Worm (Caenorhabditis elegans) whole organism, L1 larva: ENCODE measurements around the gene F58E6.11.

ENCODE experiments used
- C04F5.9 ChIP-seq: sonication (generic microtip); optimal IDR thresholded peaks from 2 replicates; lab custom pipeline; 2016; ENCODE audit warnings: missing genetic modification characterization, missing compliant biosample characterization
- Y116A8C.19 ChIP-seq: sonication (generic microtip); optimal IDR thresholded peaks from 2 replicates; lab custom pipeline; 2016; ENCODE audit warnings: missing compliant biosample characterization, missing genetic modification characterization, borderline replicate concordance
- aha-1 ChIP-seq: fragments of 150-350 bp; optimal IDR thresholded peaks from 2 replicates; lab custom pipeline; 2014; ENCODE audit warnings: missing biosample characterization, missing genetic modification characterization
- alr-1 ChIP-seq: fragments of 200-800 bp; sonication (Bioruptor generic); optimal IDR thresholded peaks from 2 replicates; lab custom pipeline; 2018; ENCODE audit warnings: borderline replicate concordance, mild to moderate bottlenecking, missing genetic modification characterization, missing compliant biosample characterization
- ama-1 ChIP-seq: fragments of 150-350 bp; optimal IDR thresholded peaks from 2 replicates; lab custom pipeline; 2014
- blmp-1 ChIP-seq: fragments of 150-350 bp; optimal IDR thresholded peaks from 2 replicates; lab custom pipeline; 2014; ENCODE audit warnings: missing biosample characterization, missing genetic modification characterization
- ceh-8 ChIP-seq: fragments of 200-800 bp; sonication (Bioruptor generic); optimal IDR thresholded peaks from 2 replicates; lab custom pipeline; 2018; ENCODE audit warnings: mild to moderate bottlenecking, missing genetic modification characterization, moderate library complexity, missing compliant biosample characterization
- ceh-82 ChIP-seq, 3 experiments: fragments of 150-350 bp in 1 of 3; sonication (generic microtip) in 2 of 3; optimal IDR thresholded peaks; 2 replicates each; lab custom pipeline; 2014 to 2017; ENCODE audit warnings: missing biosample characterization in 3 of 3, missing genetic modification characterization in 3 of 3
- ceh-88 ChIP-seq: fragments of 200-800 bp; sonication (Bioruptor generic); IDR thresholded peaks from 2 replicates; pipeline ENCODE4 v1.3.6; 2022; ENCODE audit warnings: missing genetic modification characterization, missing compliant biosample characterization
- ces-1 ChIP-seq: fragments of 150-350 bp; optimal IDR thresholded peaks from 2 replicates; lab custom pipeline; 2014; ENCODE audit warnings: missing biosample characterization, missing genetic modification reagents, missing genetic modification characterization
- dsc-1 ChIP-seq: sonication (generic microtip); optimal IDR thresholded peaks from 2 replicates; lab custom pipeline; 2016; ENCODE audit warnings: mild to moderate bottlenecking, missing genetic modification characterization, missing compliant biosample characterization
- egl-13 ChIP-seq: sonication (generic microtip); optimal IDR thresholded peaks from 2 replicates; lab custom pipeline; 2016; ENCODE audit warnings: missing genotype, missing genetic modification reagents, missing genetic modification characterization, missing compliant biosample characterization
- egl-27 ChIP-seq, 2 experiments: fragments of 150-350 bp in 1 of 2; sonication (generic microtip); optimal IDR thresholded peaks; 3 replicates each; lab custom pipeline; 2017 to 2018; ENCODE audit warnings: missing biosample characterization in 2 of 2, missing genetic modification characterization in 2 of 2, missing genetic modification reagents in 2 of 2
- elt-2 ChIP-seq: sonication (generic microtip); optimal IDR thresholded peaks from 2 replicates; lab custom pipeline; 2016; ENCODE audit warnings: missing genetic modification characterization, mild to moderate bottlenecking, inconsistent platforms, missing compliant biosample characterization, missing genetic modification reagents
- ets-5 ChIP-seq: fragments of 200-800 bp; sonication (Bioruptor generic); IDR thresholded peaks from 2 replicates; pipeline ENCODE4 v1.3.6; 2022; ENCODE audit warnings: missing genetic modification characterization, missing compliant biosample characterization
- fkh-10 ChIP-seq: sonication (generic microtip); optimal IDR thresholded peaks from 2 replicates; lab custom pipeline; 2017; ENCODE audit warnings: missing biosample characterization, missing genetic modification reagents, missing genetic modification characterization
- grh-1 ChIP-seq: fragments of 200-800 bp; sonication (Bioruptor generic); IDR thresholded peaks from 2 replicates; pipeline ENCODE4 v1.3.6; 2022; ENCODE audit warnings: missing genetic modification reagents, missing genetic modification characterization, missing compliant biosample characterization
- hlh-4 ChIP-seq: sonication (generic microtip); optimal IDR thresholded peaks from 2 replicates; lab custom pipeline; 2016; ENCODE audit warnings: mild to moderate bottlenecking, missing genetic modification characterization, missing compliant biosample characterization
- hpl-2 ChIP-seq: fragments of 150-350 bp; optimal IDR thresholded peaks from 2 replicates; lab custom pipeline; 2014; ENCODE audit warnings: missing biosample characterization, missing genetic modification reagents, missing genetic modification characterization
- irx-1 ChIP-seq: sonication (generic microtip); optimal IDR thresholded peaks from 2 replicates; lab custom pipeline; 2016; ENCODE audit warnings: missing genetic modification characterization, missing compliant biosample characterization
- isw-1 ChIP-seq: fragments of 200-800 bp; sonication (Bioruptor generic); IDR thresholded peaks from 2 replicates; pipeline ENCODE4 v1.3.6; 2022; ENCODE audit warnings: missing genetic modification characterization, missing compliant biosample characterization
- lin-13 ChIP-seq: fragments of 150-350 bp; optimal IDR thresholded peaks from 2 replicates; lab custom pipeline; 2014; ENCODE audit warnings: missing biosample characterization, missing genetic modification reagents, missing genetic modification characterization
- lin-14 ChIP-seq: fragments of 200-800 bp; sonication (Bioruptor generic); optimal IDR thresholded peaks from 2 replicates; lab custom pipeline; 2018; ENCODE audit warnings: mild to moderate bottlenecking, missing genetic modification characterization, moderate library complexity, missing compliant biosample characterization
- lin-35 ChIP-seq, 2 experiments: fragments of 150-350 bp; optimal IDR thresholded peaks; 2 replicates each; lab custom pipeline; 2014; ENCODE audit warnings: missing biosample characterization in 2 of 2, missing genetic modification characterization in 2 of 2, missing genetic modification reagents in 2 of 2
- lin-39 ChIP-seq: fragments of 150-350 bp; optimal IDR thresholded peaks from 2 replicates; lab custom pipeline; 2014; ENCODE audit warnings: missing biosample characterization, missing genetic modification reagents, missing genetic modification characterization
- lir-3 ChIP-seq: sonication (generic microtip); optimal IDR thresholded peaks from 2 replicates; lab custom pipeline; 2016; ENCODE audit warnings: mild to moderate bottlenecking, missing genetic modification characterization, moderate library complexity, missing compliant biosample characterization; ENCODE audit not compliant: poor library complexity
- lsy-2 ChIP-seq, 2 experiments: fragments of 150-350 bp; optimal IDR thresholded peaks; 2 replicates each; lab custom pipeline; 2014; ENCODE audit warnings: missing biosample characterization in 2 of 2, missing genetic modification characterization in 2 of 2
- mdl-1 ChIP-seq, 2 experiments: fragments of 150-350 bp; optimal IDR thresholded peaks; 2 replicates each; lab custom pipeline; 2014 to 2017; ENCODE audit warnings: missing biosample characterization in 2 of 2, missing genetic modification characterization in 2 of 2, inconsistent platforms in 1 of 2
- mef-2 ChIP-seq: fragments of 150-350 bp; optimal IDR thresholded peaks from 2 replicates; lab custom pipeline; 2014; ENCODE audit warnings: missing biosample characterization, missing genetic modification characterization
- mep-1 ChIP-seq: fragments of 150-350 bp; optimal IDR thresholded peaks from 2 replicates; lab custom pipeline; 2014; ENCODE audit warnings: missing biosample characterization, missing genetic modification characterization
- nhr-11 ChIP-seq: fragments of 150-350 bp; optimal IDR thresholded peaks from 2 replicates; lab custom pipeline; 2014; ENCODE audit warnings: missing biosample characterization, missing genetic modification characterization
- nhr-20 ChIP-seq: sonication (generic microtip); optimal IDR thresholded peaks from 2 replicates; lab custom pipeline; 2016; ENCODE audit warnings: mild to moderate bottlenecking, missing genetic modification characterization, missing compliant biosample characterization
- nhr-71 ChIP-seq: sonication (generic microtip); optimal IDR thresholded peaks from 2 replicates; lab custom pipeline; 2016; ENCODE audit warnings: mild to moderate bottlenecking, missing genetic modification characterization, moderate library complexity, missing compliant biosample characterization
- nhr-76 ChIP-seq: sonication (generic microtip); optimal IDR thresholded peaks from 2 replicates; lab custom pipeline; 2017; ENCODE audit warnings: missing biosample characterization, missing genetic modification characterization
- nhr-77 ChIP-seq: fragments of 150-350 bp; optimal IDR thresholded peaks from 2 replicates; lab custom pipeline; 2014; ENCODE audit warnings: missing biosample characterization, missing genetic modification characterization
- nhr-85 ChIP-seq: sonication (generic microtip); peaks from one replicate; lab custom pipeline; 2016; ENCODE audit warnings: missing genetic modification characterization, inconsistent platforms, missing compliant biosample characterization
- nhr-90 ChIP-seq: sonication (generic microtip); optimal IDR thresholded peaks from 2 replicates; lab custom pipeline; 2016; ENCODE audit warnings: mild to moderate bottlenecking, missing genetic modification characterization, missing compliant biosample characterization; ENCODE audit not compliant: poor library complexity
- pag-3 ChIP-seq: sonication (generic microtip); optimal IDR thresholded peaks from 2 replicates; lab custom pipeline; 2017; ENCODE audit warnings: missing genetic modification characterization, mild to moderate bottlenecking, missing compliant biosample characterization, antibody characterized with exemption, borderline replicate concordance; ENCODE audit not compliant: insufficient read depth
- sox-4 ChIP-seq: sonication (generic microtip); optimal IDR thresholded peaks from 2 replicates; lab custom pipeline; 2016; ENCODE audit warnings: missing genetic modification characterization, missing compliant biosample characterization
- sptf-1 ChIP-seq: fragments of 150-350 bp; optimal IDR thresholded peaks from 2 replicates; lab custom pipeline; 2014; ENCODE audit warnings: missing biosample characterization, missing genetic modification characterization
- swsn-7 ChIP-seq: sonication (generic microtip); optimal IDR thresholded peaks from 2 replicates; lab custom pipeline; 2016; ENCODE audit warnings: missing genetic modification characterization, missing compliant biosample characterization
- tbx-2 ChIP-seq: sonication (generic microtip); optimal IDR thresholded peaks from 2 replicates; lab custom pipeline; 2016; ENCODE audit warnings: missing genetic modification characterization, missing compliant biosample characterization
- unc-130 ChIP-seq: fragments of 150-350 bp; optimal IDR thresholded peaks from 2 replicates; lab custom pipeline; 2017; ENCODE audit warnings: missing biosample characterization, missing genetic modification characterization, inconsistent platforms
- unc-30 ChIP-seq: sonication (generic microtip); optimal IDR thresholded peaks from 2 replicates; lab custom pipeline; 2017; ENCODE audit warnings: missing biosample characterization, missing genetic modification characterization
- unc-62 ChIP-seq: fragments of 150-350 bp; optimal IDR thresholded peaks from 2 replicates; lab custom pipeline; 2014; ENCODE audit warnings: missing biosample characterization, missing genetic modification reagents, missing genetic modification characterization
- unc-98 ChIP-seq: fragments of 200-800 bp; sonication (Bioruptor generic); IDR thresholded peaks from 2 replicates; pipeline ENCODE4 v1.3.6; 2022; ENCODE audit warnings: missing genetic modification characterization, missing compliant biosample characterization
- vab-15 ChIP-seq: sonication (generic microtip); optimal IDR thresholded peaks from 2 replicates; lab custom pipeline; 2017; ENCODE audit warnings: missing genotype, mild to moderate bottlenecking, missing genetic modification characterization, missing compliant biosample characterization
- xbp-1 ChIP-seq: sonication (generic microtip); optimal IDR thresholded peaks from 2 replicates; lab custom pipeline; 2016; ENCODE audit warnings: missing genetic modification characterization, missing compliant biosample characterization
- zag-1 ChIP-seq: fragments of 150-350 bp; optimal IDR thresholded peaks from 2 replicates; lab custom pipeline; 2014; ENCODE audit warnings: missing biosample characterization, missing genetic modification characterization
- ztf-4 ChIP-seq: fragments of 150-350 bp; optimal IDR thresholded peaks from 2 replicates; lab custom pipeline; 2014; ENCODE audit warnings: missing biosample characterization, missing genetic modification characterization

F58E6.11 gene

ce11 chrV:9730743-9731706, 26.8 kb downstream of the F58E6.11 start:
- TF ChIP-seq blmp-1 (tag; lab: Kevin White, UChicago) (peak; percentile 89), unc-62 (GFP tag; lab: Kevin White, UChicago) (no peak), egl-13 (tag; lab: Kevin White, UChicago) (peak; percentile 86), ceh-82 (tag; optimal IDR thresholded peaks at IDR 0.05; lab: Kevin White, UChicago) (peak; percentile 57 to 95 (median 83)), unc-98 (GFP tag; lab: Robert Waterston, UW) (no peak; the same call in 1 of the 2 replicates), vab-15 (peak; percentile 96), nhr-71 (tag; lab: Kevin White, UChicago) (peak; percentile 98), nhr-85 (tag; lab: Kevin White, UChicago) (peak; percentile 96), lin-39 (tag; lab: Kevin White, UChicago) (peak; percentile 24), C04F5.9 (peak; percentile 60), unc-130 (tag; lab: Kevin White, UChicago) (peak; percentile 91), Y116A8C.19 (tag; lab: Kevin White, UChicago) (no peak), tbx-2 (tag; lab: Kevin White, UChicago) (peak; percentile 97), ceh-8 (GFP tag; lab: Kevin White, UChicago) (peak; percentile 88), ztf-4 (tag; lab: Kevin White, UChicago) (peak; percentile 88), dsc-1 (tag; lab: Kevin White, UChicago) (peak; percentile 91), nhr-77 (tag; lab: Kevin White, UChicago) (peak; percentile 94), mep-1 (tag; lab: Kevin White, UChicago) (peak; percentile 76), ets-5 (GFP tag; lab: Robert Waterston, UW) (no peak), sox-4 (tag; lab: Kevin White, UChicago) (peak; percentile 87), mef-2 (tag; lab: Kevin White, UChicago) (peak; percentile 82), zag-1 (peak; percentile 25), lin-13 (GFP tag; lab: Kevin White, UChicago) (peak; percentile 88), aha-1 (tag; lab: Kevin White, UChicago) (no peak), nhr-11 (tag; lab: Kevin White, UChicago) (peak; percentile 41), mdl-1 (tag; optimal IDR thresholded peaks at IDR 0.05; lab: Kevin White, UChicago) (peak; percentile 74 to 97), grh-1 (GFP tag; lab: Robert Waterston, UW) (no peak; the same call in none of the 2 replicates), hlh-4 (tag; lab: Kevin White, UChicago) (no peak), ama-1 (lab: Kevin White, UChicago) (peak; percentile 100), ceh-88 (peak; percentile 87), sptf-1 (tag; lab: Kevin White, UChicago) (no peak), ces-1 (GFP tag; lab: Kevin White, UChicago) (peak; percentile 23), nhr-90 (tag; lab: Kevin White, UChicago) (peak; percentile 89), nhr-20 (tag; lab: Kevin White, UChicago) (peak; percentile 98), alr-1 (no peak), lin-35 (GFP tag; optimal IDR thresholded peaks at IDR 0.05; lab: Kevin White, UChicago) (peak; percentile 86 to 87), pag-3 (tag; lab: Kevin White, UChicago) (no peak), isw-1 (GFP tag; lab: Robert Waterston, UW) (peak; percentile 90), irx-1 (tag; lab: Kevin White, UChicago) (peak; percentile 87), swsn-7 (tag; lab: Kevin White, UChicago) (peak; percentile 98), fkh-10 (GFP tag; lab: Kevin White, UChicago) (peak; percentile 96), lsy-2 (tag; optimal IDR thresholded peaks at IDR 0.05; lab: Kevin White, UChicago) (peak; percentile 95 to 99), hpl-2 (GFP tag; lab: Kevin White, UChicago) (peak; percentile 83), nhr-76 (tag; lab: Kevin White, UChicago) (peak; percentile 92), unc-30 (tag; lab: Kevin White, UChicago) (no peak), lir-3 (peak; percentile 60), elt-2 (peak; percentile 91), xbp-1 (tag; lab: Kevin White, UChicago) (peak; percentile 98), egl-27 (tag; optimal IDR thresholded peaks at IDR 0.05; lab: Kevin White, UChicago) (peak; percentile 84 to 96), lin-14 (GFP tag; lab: Kevin White, UChicago) (peak; percentile 100)
